3 worm cellular contexts compared by ENCODE assay signal in genomic region chrIII:13258163-13258562, ce11.
TF ChIP-seq lines count a peak whose summit lies in the region.

No protein-coding gene starts in this region.

TF ChIP-seq in whole organism, L1 larva, 84 proteins besides CTCF, POLR2A, EP300 and RAD21 (continued from another document and continues in another):
- TF ChIP-seq ztf-4 (tag; optimal IDR thresholded peaks at IDR 0.05; lab: Kevin White, UChicago) (no peak), ces-1 (GFP tag; optimal IDR thresholded peaks at IDR 0.05; lab: Kevin White, UChicago) (no peak), vab-15 (tag; optimal IDR thresholded peaks at IDR 0.05; lab: Kevin White, UChicago) (no peak), unc-86 (tag; optimal IDR thresholded peaks at IDR 0.05; lab: Kevin White, UChicago) (peak; percentile 37), nhr-90 (tag; optimal IDR thresholded peaks at IDR 0.05; lab: Kevin White, UChicago; ENCODE audit: poor library complexity) (no peak), alr-1 (tag; optimal IDR thresholded peaks at IDR 0.05; lab: Kevin White, UChicago; ENCODE audit: borderline replicate concordance) (no peak), efl-3 (GFP tag; optimal IDR thresholded peaks at IDR 0.05; lab: Kevin White, UChicago) (no peak), aha-1 (tag; optimal IDR thresholded peaks at IDR 0.05; lab: Kevin White, UChicago) (no peak), Y116A8C.19 (tag; optimal IDR thresholded peaks at IDR 0.05; lab: Kevin White, UChicago; ENCODE audit: borderline replicate concordance) (no peak), pag-3 (tag; optimal IDR thresholded peaks at IDR 0.05; lab: Kevin White, UChicago; ENCODE audit: borderline replicate concordance, insufficient read depth) (no peak), lir-3 (tag; optimal IDR thresholded peaks at IDR 0.05; lab: Kevin White, UChicago; ENCODE audit: poor library complexity) (no peak), ztf-11 (tag; optimal IDR thresholded peaks at IDR 0.05; lab: Kevin White, UChicago) (peak in 1 of 2 experiments; percentile 58), lin-35 (GFP tag; optimal IDR thresholded peaks at IDR 0.05; lab: Kevin White, UChicago) (peak in 1 of 2 experiments; percentile 63), egl-27 (tag; optimal IDR thresholded peaks at IDR 0.05; lab: Kevin White, UChicago) (no peak), mep-1 (tag; optimal IDR thresholded peaks at IDR 0.05; lab: Kevin White, UChicago) (no peak), C04F5.9 (tag; optimal IDR thresholded peaks at IDR 0.05; lab: Kevin White, UChicago) (no peak), F16B12.6 (tag; optimal IDR thresholded peaks at IDR 0.05; lab: Kevin White, UChicago) (peak; percentile 19), nhr-19 (GFP tag; conservative IDR thresholded peaks at IDR 0.05; lab: Robert Waterston, UW) (no peak), jun-1 (tag; optimal IDR thresholded peaks at IDR 0.05; lab: Kevin White, UChicago) (no peak), unc-98 (GFP tag; IDR thresholded peaks at IDR 0.05; lab: Robert Waterston, UW) (no peak), nhr-85 (tag; lab: Kevin White, UChicago) (no peak), nhr-84 (tag; optimal IDR thresholded peaks at IDR 0.05; lab: Kevin White, UChicago) (no peak), C34B4.2 (tag; optimal IDR thresholded peaks at IDR 0.05; lab: Kevin White, UChicago) (no peak), sup-37 (GFP tag; optimal IDR thresholded peaks at IDR 0.05; lab: Kevin White, UChicago) (no peak), lin-15B (tag; optimal IDR thresholded peaks at IDR 0.05; lab: Kevin White, UChicago) (no peak), lin-39 (tag; optimal IDR thresholded peaks at IDR 0.05; lab: Kevin White, UChicago) (no peak), efl-1 (optimal IDR thresholded peaks at IDR 0.05; lab: Kevin White, UChicago) (peak; percentile 45 to 57), efl-1 (GFP tag; optimal IDR thresholded peaks at IDR 0.05 in 1 of 2; lab: Kevin White, UChicago) (peak in 1 of 2 experiments; percentile 28), xbp-1 (tag; optimal IDR thresholded peaks at IDR 0.05; lab: Kevin White, UChicago) (no peak), nhr-20 (tag; optimal IDR thresholded peaks at IDR 0.05; lab: Kevin White, UChicago) (no peak), tbx-2 (tag; optimal IDR thresholded peaks at IDR 0.05; lab: Kevin White, UChicago) (peak; percentile 14), ceh-63 (GFP tag; optimal IDR thresholded peaks at IDR 0.05; lab: Kevin White, UChicago) (no peak), swsn-7 (tag; optimal IDR thresholded peaks at IDR 0.05; lab: Kevin White, UChicago) (peak; percentile 43), rnt-1 (tag; optimal IDR thresholded peaks at IDR 0.05; lab: Kevin White, UChicago) (no peak), tlp-1 (tag; optimal IDR thresholded peaks at IDR 0.05; lab: Kevin White, UChicago) (no peak), irx-1 (tag; optimal IDR thresholded peaks at IDR 0.05; lab: Kevin White, UChicago) (no peak), aly-2 (tag; optimal IDR thresholded peaks at IDR 0.05; lab: Kevin White, UChicago) (no peak), elt-2 (tag; optimal IDR thresholded peaks at IDR 0.05; lab: Kevin White, UChicago) (no peak), hlh-4 (tag; optimal IDR thresholded peaks at IDR 0.05; lab: Kevin White, UChicago) (no peak), dsc-1 (tag; optimal IDR thresholded peaks at IDR 0.05; lab: Kevin White, UChicago) (peak; percentile 17), zip-4 (GFP tag; optimal IDR thresholded peaks at IDR 0.05; lab: Kevin White, UChicago) (no peak), grh-1 (GFP tag; IDR thresholded peaks at IDR 0.05; lab: Robert Waterston, UW) (no peak), lin-14 (GFP tag; optimal IDR thresholded peaks at IDR 0.05; lab: Kevin White, UChicago) (peak; percentile 71), unc-62 (GFP tag; optimal IDR thresholded peaks at IDR 0.05; lab: Kevin White, UChicago) (no peak), nhr-71 (tag; optimal IDR thresholded peaks at IDR 0.05; lab: Kevin White, UChicago) (peak; percentile 39)

TF ChIP-seq in whole organism, L2 larva, 48 proteins besides CTCF, POLR2A, EP300 and RAD21 (continued from another document):
- TF ChIP-seq blmp-1 (tag; optimal IDR thresholded peaks at IDR 0.05; lab: Kevin White, UChicago; ENCODE audit: insufficient read depth) = no peak
- TF ChIP-seq C34F6.9 (tag; optimal IDR thresholded peaks at IDR 0.05; lab: Kevin White, UChicago) = peak; percentile 50
- TF ChIP-seq sma-9 (GFP tag; optimal IDR thresholded peaks at IDR 0.05; lab: Kevin White, UChicago) = peak; percentile 16
- TF ChIP-seq sma-9 (tag; optimal IDR thresholded peaks at IDR 0.05; lab: Kevin White, UChicago) = no peak

TF ChIP-seq in whole organism, L4 larva, 104 proteins besides CTCF, POLR2A, EP300 and RAD21 (continued from another document):
- TF ChIP-seq hmg-1.1 (GFP tag; IDR thresholded peaks at IDR 0.05; lab: Robert Waterston, UW) (0 out of 2 replicates have a peak, but pooled peaks have one; percentile 9), nhr-77 (tag; optimal IDR thresholded peaks at IDR 0.05; lab: Kevin White, UChicago) (no peak), lsy-2 (tag; optimal IDR thresholded peaks at IDR 0.05; lab: Kevin White, UChicago) (peak in 1 of 2 experiments; percentile 48)
